Worm (Caenorhabditis elegans) whole organism, midembryonic: ENCODE measurements around the gene srt-14.

ENCODE experiments used
- T22C8.4 ChIP-seq: fragments of 200-800 bp; sonication (Bioruptor generic); IDR thresholded peaks from 2 replicates; pipeline ENCODE4 v1.3.6; 2022; ENCODE audit warnings: missing genetic modification characterization, missing compliant biosample characterization
- flt-1 ChIP-seq: fragments of 200-800 bp; sonication (Bioruptor generic); IDR thresholded peaks from 2 replicates; pipeline ENCODE4 v1.3.6; 2022; ENCODE audit warnings: missing genetic modification characterization, missing compliant biosample characterization
- klf-2 ChIP-seq: fragments of 200-800 bp; sonication (Bioruptor generic); conservative IDR thresholded peaks from 2 replicates; pipeline ENCODE4 v1.3.6; 2022; ENCODE audit warnings: missing genetic modification reagents, missing genetic modification characterization, missing compliant biosample characterization
- med-1 ChIP-seq: sonication (generic microtip); optimal IDR thresholded peaks from 2 replicates; lab custom pipeline; 2017; ENCODE audit warnings: missing genetic modification characterization, mild to moderate bottlenecking, missing compliant biosample characterization, antibody characterized with exemption, missing genetic modification reagents; ENCODE audit not compliant: insufficient read depth
- tab-1 ChIP-seq: fragments of 200-800 bp; sonication (Bioruptor generic); IDR thresholded peaks from 2 replicates; pipeline ENCODE4 v1.3.6; 2022; ENCODE audit warnings: missing genetic modification characterization, missing compliant biosample characterization
- ztf-29 ChIP-seq: fragments of 200-800 bp; sonication (Bioruptor generic); IDR thresholded peaks from 2 replicates; pipeline ENCODE4 v1.3.6; 2022; ENCODE audit warnings: missing genetic modification reagents, missing genetic modification characterization, missing compliant biosample characterization

- no peak for TF ChIP-seq T22C8.4 (GFP tag; lab: Robert Waterston, UW)
- TF ChIP-seq klf-2, result no peak
- no peak for TF ChIP-seq med-1 (GFP tag; lab: Kevin White, UChicago)
- TF ChIP-seq flt-1, result no peak
- no peak for TF ChIP-seq tab-1 (GFP tag; lab: Robert Waterston, UW)
- TF ChIP-seq ztf-29 (GFP tag; lab: Robert Waterston, UW), result no peak
Measured at ce11 chrV:4299741-4300140, 43.4 kb upstream of the srt-14 start, which contains the start of gene ZC132.3.
